Worm (Caenorhabditis elegans): ENCODE data around the gene golg-2.

The golg-2 gene

ce11 chrII:5055129-5055666 is 15.3 kb upstream of the golg-2 start, which contains the start of the genes ify-1 and rpl-22 (continued):
- peak; percentile 7 to 83 for TF ChIP-seq hif-1 (tag; optimal IDR thresholded peaks at IDR 0.05)
- TF ChIP-seq tag-97 (GFP tag; IDR thresholded peaks at IDR 0.05): no peak
- TF ChIP-seq vab-7 (GFP tag; IDR thresholded peaks at IDR 0.05): 0 out of 2 replicates have a peak, but pooled peaks have one; percentile 60
- TF ChIP-seq Y48G9A.11 (GFP tag; IDR thresholded peaks at IDR 0.05): no peak
- no peak for TF ChIP-seq lin-29 (GFP tag; IDR thresholded peaks at IDR 0.05)
- TF ChIP-seq ceh-28 (tag; optimal IDR thresholded peaks at IDR 0.05): peak; percentile 46
- no peak for TF ChIP-seq ceh-62 (tag; optimal IDR thresholded peaks at IDR 0.05)
- peak; percentile 81 for TF ChIP-seq unc-130 (GFP tag; optimal IDR thresholded peaks at IDR 0.05)
- TF ChIP-seq nhr-10 (tag; optimal IDR thresholded peaks at IDR 0.05): peak; percentile 36
- no peak for TF ChIP-seq lir-3 (tag; optimal IDR thresholded peaks at IDR 0.05)
- 0 out of 2 replicates have a peak, but pooled peaks have one; percentile 36 for TF ChIP-seq Y75B8A.6 (GFP tag; IDR thresholded peaks at IDR 0.05)
- no peak for TF ChIP-seq mdt-29 (GFP tag; IDR thresholded peaks at IDR 0.05)
- no peak for TF ChIP-seq Y5F2A.4 (GFP tag; optimal IDR thresholded peaks at IDR 0.05)
- TF ChIP-seq cey-2 (tag; optimal IDR thresholded peaks at IDR 0.05; ENCODE audit: borderline replicate concordance, insufficient read depth): no peak
- no peak for TF ChIP-seq egl-27 (tag; optimal IDR thresholded peaks at IDR 0.05)
- peak in 1 of 2 experiments; percentile 38 for TF ChIP-seq daf-16 (GFP tag; optimal IDR thresholded peaks at IDR 0.05)
- peak; percentile 84 for TF ChIP-seq daf-16 (tag; optimal IDR thresholded peaks at IDR 0.05)
- no peak for TF ChIP-seq ces-1 (GFP tag; optimal IDR thresholded peaks at IDR 0.05)
- no peak for TF ChIP-seq ceh-32 (tag; optimal IDR thresholded peaks at IDR 0.05; ENCODE audit: poor library complexity)
- peak; percentile 24 for TF ChIP-seq spr-3 (GFP tag; optimal IDR thresholded peaks at IDR 0.05)
- TF ChIP-seq dmd-8 (GFP tag; IDR thresholded peaks at IDR 0.05): peak; percentile 20; the same call in 1 of the 2 replicates
- no peak for TF ChIP-seq aly-2 (tag; optimal IDR thresholded peaks at IDR 0.05)
- TF ChIP-seq ama-1 (optimal IDR thresholded peaks at IDR 0.05): peak; percentile 75
- TF ChIP-seq T26A8.4 (GFP tag; IDR thresholded peaks at IDR 0.05): peak; percentile 86
- peak; percentile 87 for TF ChIP-seq rbr-2 (tag; optimal IDR thresholded peaks at IDR 0.05)
- TF ChIP-seq dpl-1 (GFP tag; optimal IDR thresholded peaks at IDR 0.05): peak; percentile 94
- TF ChIP-seq aha-1 (tag): peak; percentile 91
- no peak for TF ChIP-seq lin-1 (GFP tag; IDR thresholded peaks at IDR 0.05)
- peak; percentile 82 for TF ChIP-seq nhr-102 (tag; optimal IDR thresholded peaks at IDR 0.05)
- TF ChIP-seq spr-1 (tag; optimal IDR thresholded peaks at IDR 0.05): peak; percentile 82
- TF ChIP-seq ZK337.2 (GFP tag; IDR thresholded peaks at IDR 0.05): no peak
- no peak for TF ChIP-seq nhr-41 (GFP tag; IDR thresholded peaks at IDR 0.05)
- TF ChIP-seq set-16 (GFP tag; IDR thresholded peaks at IDR 0.05): no peak; the same call in 1 of the 2 replicates
- peak; percentile 42 for TF ChIP-seq zag-1 (tag; optimal IDR thresholded peaks at IDR 0.05)
- TF ChIP-seq hlh-30 (tag; optimal IDR thresholded peaks at IDR 0.05; ENCODE audit: insufficient read depth): peak; percentile 94
- TF ChIP-seq unc-62 (GFP tag; optimal IDR thresholded peaks at IDR 0.05 in 1 of 2): peak in 1 of 2 experiments; percentile 98
- TF ChIP-seq unc-62 (tag; optimal IDR thresholded peaks at IDR 0.05): peak; percentile 35
- peak; percentile 78 for TF ChIP-seq ztf-7 (tag; optimal IDR thresholded peaks at IDR 0.05)
- TF ChIP-seq R02D3.7 (tag; optimal IDR thresholded peaks at IDR 0.05): no peak
- peak; percentile 91 for TF ChIP-seq fkh-10 (GFP tag; optimal IDR thresholded peaks at IDR 0.05)
- TF ChIP-seq unc-39 (tag; optimal IDR thresholded peaks at IDR 0.05): no peak
- no peak for TF ChIP-seq daf-12 (tag; optimal IDR thresholded peaks at IDR 0.05)
- TF ChIP-seq php-3 (GFP tag; IDR thresholded peaks at IDR 0.05): 0 out of 2 replicates have a peak, but pooled peaks have one; percentile 34
- peak; percentile 97 to 99 for TF ChIP-seq lsy-2 (tag; optimal IDR thresholded peaks at IDR 0.05)
- TF ChIP-seq Y105C5A.15 (GFP tag; IDR thresholded peaks at IDR 0.05): no peak
- no peak for TF ChIP-seq nhr-76 (tag; optimal IDR thresholded peaks at IDR 0.05)
- TF ChIP-seq ceh-82 (tag; optimal IDR thresholded peaks at IDR 0.05): no peak
- peak; percentile 61 for TF ChIP-seq F49E8.2 (tag; optimal IDR thresholded peaks at IDR 0.05; ENCODE audit: borderline replicate concordance)
- TF ChIP-seq dve-1 (tag; optimal IDR thresholded peaks at IDR 0.05; ENCODE audit: insufficient read depth): peak; percentile 95
- peak; percentile 88 for TF ChIP-seq duxl-1 (tag; optimal IDR thresholded peaks at IDR 0.05; ENCODE audit: poor library complexity)
- TF ChIP-seq nhr-111 (GFP tag; optimal IDR thresholded peaks at IDR 0.05): no peak

Measured in whole organism, L4 larva.